Worm (Caenorhabditis elegans): ENCODE results near the gene rad-23.

The rad-23 gene

ce11 chrII:11694432-11694831, 41.9 kb upstream of the rad-23 start (continued):
- no peak for TF ChIP-seq grh-1 (GFP tag; IDR thresholded peaks at IDR 0.05)
- no peak for TF ChIP-seq zag-1 (tag; optimal IDR thresholded peaks at IDR 0.05)
- TF ChIP-seq ztf-11 (tag; optimal IDR thresholded peaks at IDR 0.05) = no peak
- no peak for TF ChIP-seq nhr-28 (tag; optimal IDR thresholded peaks at IDR 0.05)
- no peak for TF ChIP-seq nhr-85 (tag)
- peak; percentile 42 for TF ChIP-seq skn-1 (tag; optimal IDR thresholded peaks at IDR 0.05)
- TF ChIP-seq fkh-8 (tag; optimal IDR thresholded peaks at IDR 0.05) = peak; percentile 56
- peak; percentile 53 for TF ChIP-seq C16A3.4 (tag; optimal IDR thresholded peaks at IDR 0.05)
- no peak for TF ChIP-seq irx-1 (tag; optimal IDR thresholded peaks at IDR 0.05)
- peak; percentile 3 for TF ChIP-seq C04F5.9 (tag; optimal IDR thresholded peaks at IDR 0.05)
- peak in 1 of 3 experiments; percentile 35 for TF ChIP-seq ceh-82 (tag; optimal IDR thresholded peaks at IDR 0.05)
- TF ChIP-seq nhr-20 (tag; optimal IDR thresholded peaks at IDR 0.05) = peak; percentile 58
- TF ChIP-seq tlp-1 (tag; optimal IDR thresholded peaks at IDR 0.05) = no peak
- no peak for TF ChIP-seq ces-1 (GFP tag; optimal IDR thresholded peaks at IDR 0.05)
- TF ChIP-seq dpl-1 (GFP tag; optimal IDR thresholded peaks at IDR 0.05) = peak; percentile 31 to 69 (median 62)
- peak; percentile 18 for TF ChIP-seq unc-130 (tag; optimal IDR thresholded peaks at IDR 0.05)
- peak; percentile 58 for TF ChIP-seq blmp-1 (tag; optimal IDR thresholded peaks at IDR 0.05)
- peak; percentile 43 to 78 for TF ChIP-seq lin-35 (GFP tag; optimal IDR thresholded peaks at IDR 0.05)
- TF ChIP-seq efl-3 (GFP tag; optimal IDR thresholded peaks at IDR 0.05) = no peak
- TF ChIP-seq nhr-19 (GFP tag; conservative IDR thresholded peaks at IDR 0.05) = no peak
- TF ChIP-seq swsn-7 (tag; optimal IDR thresholded peaks at IDR 0.05) = peak; percentile 2

DNA sequence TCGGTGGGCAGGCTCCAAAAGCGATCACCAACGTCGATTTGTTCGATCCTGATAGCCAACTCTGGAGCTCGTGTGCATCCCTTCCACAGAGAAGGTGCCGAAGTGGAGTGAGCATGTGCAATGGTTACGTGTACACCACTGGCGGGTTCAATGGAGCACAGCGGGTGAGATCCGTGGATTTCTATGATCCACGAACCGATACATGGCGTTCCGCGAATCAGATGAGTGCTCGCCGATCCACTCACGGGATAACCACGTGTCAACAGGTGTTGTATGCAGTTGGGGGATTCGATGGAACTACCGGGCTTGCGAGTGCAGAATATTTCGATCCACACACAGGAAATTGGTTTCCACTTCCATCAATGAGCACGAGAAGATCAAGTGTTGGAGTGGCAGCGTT, 38.3 kb upstream of the rad-23 start:
- TF ChIP-seq aly-2 (tag; optimal IDR thresholded peaks at IDR 0.05) (no peak), sup-37 (GFP tag; optimal IDR thresholded peaks at IDR 0.05) (no peak), nhr-77 (tag; optimal IDR thresholded peaks at IDR 0.05) (no peak), nhr-237 (tag; optimal IDR thresholded peaks at IDR 0.05) (no peak), tlp-1 (tag; optimal IDR thresholded peaks at IDR 0.05) (no peak), ceh-8 (GFP tag; optimal IDR thresholded peaks at IDR 0.05) (no peak), mef-2 (tag; optimal IDR thresholded peaks at IDR 0.05) (no peak), ztf-4 (tag; optimal IDR thresholded peaks at IDR 0.05) (no peak), ets-5 (GFP tag; IDR thresholded peaks at IDR 0.05) (no peak), sptf-1 (tag; optimal IDR thresholded peaks at IDR 0.05) (no peak), mep-1 (tag; optimal IDR thresholded peaks at IDR 0.05) (no peak), elt-3 (tag; optimal IDR thresholded peaks at IDR 0.05) (no peak), mdl-1 (tag; optimal IDR thresholded peaks at IDR 0.05) (no peak), vab-15 (tag; optimal IDR thresholded peaks at IDR 0.05) (no peak), ztf-11 (tag; optimal IDR thresholded peaks at IDR 0.05) (no peak), lin-39 (tag; optimal IDR thresholded peaks at IDR 0.05) (no peak), irx-1 (tag; optimal IDR thresholded peaks at IDR 0.05) (no peak), nhr-85 (tag) (no peak)

DNA sequence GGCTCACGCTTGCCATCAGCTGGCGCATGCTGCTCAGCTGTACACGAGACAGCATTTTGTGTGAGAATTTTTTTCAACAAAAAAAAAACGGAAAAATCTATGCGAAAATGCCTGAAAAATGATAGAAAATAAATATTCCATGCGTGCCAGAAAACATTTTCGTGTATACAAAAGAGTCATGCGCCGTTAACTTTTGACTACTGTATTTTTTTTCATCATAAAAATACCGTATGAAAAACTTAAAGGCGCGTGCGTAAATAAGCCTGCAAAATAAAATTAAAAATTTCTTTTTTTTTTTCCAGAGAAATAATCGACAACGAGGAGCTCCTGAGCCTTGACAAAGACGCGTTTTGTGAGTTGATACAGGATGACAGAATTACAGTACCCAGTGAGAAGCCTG, 37.4 kb upstream of the rad-23 start:
- no peak for TF ChIP-seq elt-2 (tag; optimal IDR thresholded peaks at IDR 0.05)
- TF ChIP-seq sup-37 (GFP tag; optimal IDR thresholded peaks at IDR 0.05) = no peak
- TF ChIP-seq fkh-4 (tag; optimal IDR thresholded peaks at IDR 0.05; ENCODE audit: borderline replicate concordance) = no peak
- no peak for TF ChIP-seq unc-86 (tag; optimal IDR thresholded peaks at IDR 0.05)
- no peak for TF ChIP-seq hlh-4 (tag; optimal IDR thresholded peaks at IDR 0.05)
- no peak for TF ChIP-seq mab-9 (GFP tag; IDR thresholded peaks at IDR 0.05)
- TF ChIP-seq nhr-77 (tag; optimal IDR thresholded peaks at IDR 0.05) = no peak
- no peak for TF ChIP-seq aly-2 (tag; optimal IDR thresholded peaks at IDR 0.05)
- no peak for TF ChIP-seq elt-3 (tag; optimal IDR thresholded peaks at IDR 0.05)
- TF ChIP-seq F16B12.6 (tag; optimal IDR thresholded peaks at IDR 0.05) = no peak
- TF ChIP-seq ztf-11 (tag; optimal IDR thresholded peaks at IDR 0.05) = no peak
- TF ChIP-seq tlp-1 (tag; optimal IDR thresholded peaks at IDR 0.05) = no peak
- no peak for TF ChIP-seq nhr-71 (tag; optimal IDR thresholded peaks at IDR 0.05)
- TF ChIP-seq vab-15 (tag; optimal IDR thresholded peaks at IDR 0.05) = no peak
